Fruit fly (Drosophila melanogaster): ENCODE results near the gene Sap47.

Sap47 gene

DNA sequence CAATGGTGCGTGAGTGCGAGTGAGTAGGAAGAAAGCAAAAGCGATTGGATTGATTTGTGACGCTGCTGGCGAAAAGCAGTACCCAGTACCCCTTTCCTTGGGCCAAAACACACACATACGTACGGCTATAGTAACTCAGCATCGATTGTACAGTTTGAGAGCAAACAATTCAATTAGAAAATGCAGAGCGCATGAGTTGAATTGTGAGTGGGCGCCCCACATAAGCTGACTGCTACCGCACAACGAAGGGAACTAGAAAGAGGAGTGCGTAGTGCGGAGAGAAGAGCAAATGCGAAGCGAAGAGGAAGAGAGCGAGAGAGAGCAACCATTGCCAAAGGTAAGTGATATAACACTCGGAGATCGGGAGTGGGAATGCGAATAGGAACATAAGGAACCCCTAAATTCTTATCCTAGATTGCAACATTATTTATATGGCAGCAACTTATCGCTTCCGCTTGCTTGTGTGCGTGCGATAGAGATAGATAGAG lies 38.6 kb downstream of the Sap47 start (continued):
- TF ChIP-seq CG9727 (GFP tag; optimal IDR thresholded peaks at IDR 0.05), result no peak
- TF ChIP-seq gcm2 (GFP tag; optimal IDR thresholded peaks at IDR 0.05), result no peak
- no peak for TF ChIP-seq CG6272 (GFP tag; IDR thresholded peaks at IDR 0.05)
- peak; percentile 68 for TF ChIP-seq CG8478 (optimal IDR thresholded peaks at IDR 0.05)
- TF ChIP-seq Rfx (GFP tag; IDR thresholded peaks at IDR 0.05), result no peak
- TF ChIP-seq CG7357 (GFP tag; IDR thresholded peaks at IDR 0.05), result no peak
- TF ChIP-seq Sry-β (GFP tag; optimal IDR thresholded peaks at IDR 0.05), result no peak
- TF ChIP-seq ewg (GFP tag; optimal IDR thresholded peaks at IDR 0.05), result peak; percentile 100
- no peak for TF ChIP-seq Bdp1 (GFP tag; optimal IDR thresholded peaks at IDR 0.05)
- TF ChIP-seq CG12155 (GFP tag; optimal IDR thresholded peaks at IDR 0.05), result no peak
- peak; percentile 99 for TF ChIP-seq CG18011 (GFP tag; optimal IDR thresholded peaks at IDR 0.05)
- peak; percentile 94 for TF ChIP-seq CG3163 (GFP tag; optimal IDR thresholded peaks at IDR 0.05)
- no peak for TF ChIP-seq CG7745 (tag; optimal IDR thresholded peaks at IDR 0.05)
- TF ChIP-seq CG34422 (GFP tag; IDR thresholded peaks at IDR 0.05), result no peak
- peak; percentile 39 for TF ChIP-seq repo (GFP tag; optimal IDR thresholded peaks at IDR 0.05)
- TF ChIP-seq onecut (GFP tag; IDR thresholded peaks at IDR 0.05), result peak; percentile 84
- TF ChIP-seq zen (tag; optimal IDR thresholded peaks at IDR 0.05), result peak; percentile 7
- TF ChIP-seq insv (GFP tag; optimal IDR thresholded peaks at IDR 0.05), result peak in 1 of 2 experiments; percentile 55
- TF ChIP-seq cg (GFP tag; optimal IDR thresholded peaks at IDR 0.05), result peak; percentile 86
- TF ChIP-seq Eip74EF (GFP tag; optimal IDR thresholded peaks at IDR 0.05), result no peak
- TF ChIP-seq Hr3 (GFP tag; optimal IDR thresholded peaks at IDR 0.05), result no peak
- no peak for TF ChIP-seq CG1647 (GFP tag; optimal IDR thresholded peaks at IDR 0.05)
- peak; percentile 72 for TF ChIP-seq CHES-1-like (GFP tag; optimal IDR thresholded peaks at IDR 0.05)
- peak; percentile 82 for TF ChIP-seq CG1832 (GFP tag; optimal IDR thresholded peaks at IDR 0.05)
- peak; percentile 56 for TF ChIP-seq da (GFP tag; optimal IDR thresholded peaks at IDR 0.05)
- TF ChIP-seq pb (GFP tag; optimal IDR thresholded peaks at IDR 0.05), result peak; percentile 52
- peak; percentile 89 for TF ChIP-seq CG15601 (tag; optimal IDR thresholded peaks at IDR 0.05)
- TF ChIP-seq CG4328 (GFP tag; optimal IDR thresholded peaks at IDR 0.05), result peak; percentile 13
- TF ChIP-seq pum (GFP tag; optimal IDR thresholded peaks at IDR 0.05), result peak; percentile 28
- TF ChIP-seq CG11247 (GFP tag; IDR thresholded peaks at IDR 0.05), result no peak
- TF ChIP-seq Meics (GFP tag; optimal IDR thresholded peaks at IDR 0.05), result no peak
- peak; percentile 8 for TF ChIP-seq grn (GFP tag; optimal IDR thresholded peaks at IDR 0.05)
- peak; percentile 24 for TF ChIP-seq nmo (GFP tag; optimal IDR thresholded peaks at IDR 0.05)
- TF ChIP-seq btn (GFP tag; optimal IDR thresholded peaks at IDR 0.05), result no peak
- TF ChIP-seq abd-A (tag; optimal IDR thresholded peaks at IDR 0.05), result peak; percentile 94
- peak; percentile 3 for TF ChIP-seq CG12659 (GFP tag; optimal IDR thresholded peaks at IDR 0.05)
- peak; percentile 22 for TF ChIP-seq wek (GFP tag; optimal IDR thresholded peaks at IDR 0.05)
- TF ChIP-seq tgo (GFP tag; IDR thresholded peaks at IDR 0.05), result no peak
- peak; percentile 49 for TF ChIP-seq sug (tag; optimal IDR thresholded peaks at IDR 0.05)
- TF ChIP-seq dpn (GFP tag; optimal IDR thresholded peaks at IDR 0.05), result peak in 1 of 2 experiments; percentile 1
- TF ChIP-seq shn (GFP tag; optimal IDR thresholded peaks at IDR 0.05), result no peak
- no peak for TF ChIP-seq slbo (GFP tag; IDR thresholded peaks at IDR 0.05)
- TF ChIP-seq Mad (GFP tag; optimal IDR thresholded peaks at IDR 0.05), result peak; percentile 19
- TF ChIP-seq D (optimal IDR thresholded peaks at IDR 0.05), result no peak
- TF ChIP-seq D (GFP tag; optimal IDR thresholded peaks at IDR 0.05), result no peak
- no peak for TF ChIP-seq HLH3B (GFP tag; IDR thresholded peaks at IDR 0.05)
- peak; percentile 39 for TF ChIP-seq CG12299 (tag; optimal IDR thresholded peaks at IDR 0.05)
- peak; percentile 78 for TF ChIP-seq ERR (GFP tag; optimal IDR thresholded peaks at IDR 0.05)
- TF ChIP-seq CG10147 (GFP tag; optimal IDR thresholded peaks at IDR 0.05), result no peak
- peak; percentile 93 for TF ChIP-seq CG12769 (tag; optimal IDR thresholded peaks at IDR 0.05)
- TF ChIP-seq CTCF (GFP tag; optimal IDR thresholded peaks at IDR 0.05), result no peak

All from whole organism, embryonic.